Fruit fly (Drosophila melanogaster) whole organism, embryonic: ENCODE results near the gene Rad17.

Experiments used
- Atf3 ChIP-seq: fragments of 200-800 bp; sonication (Bioruptor generic); optimal IDR thresholded peaks from 3 replicates; lab custom pipeline; 2016; ENCODE audit warnings: missing biosample characterization, missing genetic modification characterization
- CG1024 ChIP-seq: fragments of 200-800 bp; sonication (Bioruptor generic); IDR thresholded peaks from 2 replicates; pipeline ENCODE4 v1.3.6; 2022; ENCODE audit warnings: missing biosample characterization, missing genetic modification characterization
- CG10321 ChIP-seq: fragments of 200-800 bp; sonication (Bioruptor generic); IDR thresholded peaks from 2 replicates; pipeline ENCODE4 v1.3.6; 2022; ENCODE audit warnings: missing biosample characterization, missing genetic modification characterization
- CG11085 ChIP-seq: fragments of 200-800 bp; sonication (Bioruptor generic); IDR thresholded peaks from 2 replicates; pipeline ENCODE4 v1.3.6; 2022; ENCODE audit warnings: missing biosample characterization, missing genetic modification characterization
- CG12071 ChIP-seq: fragments of 200-800 bp; sonication (Bioruptor generic); optimal IDR thresholded peaks from 3 replicates; lab custom pipeline; 2018; ENCODE audit warnings: missing biosample characterization, mild to moderate bottlenecking, missing genetic modification characterization
- CG12104 ChIP-seq: fragments of 200-800 bp; sonication (Bioruptor generic); optimal IDR thresholded peaks from 3 replicates; lab custom pipeline; 2016; ENCODE audit warnings: missing biosample characterization, missing genetic modification characterization
- CG12744 ChIP-seq: fragments of 200-800 bp; sonication (Bioruptor generic); optimal IDR thresholded peaks from 2 replicates; lab custom pipeline; 2016; ENCODE audit warnings: missing biosample characterization, missing genetic modification characterization
- CG13894 ChIP-seq: fragments of 200-800 bp; sonication (Bioruptor generic); optimal IDR thresholded peaks from 3 replicates; lab custom pipeline; 2018; ENCODE audit warnings: missing biosample characterization, mild to moderate bottlenecking, missing genetic modification characterization, moderate library complexity
- CG15269 ChIP-seq: fragments of 200-800 bp; sonication (Bioruptor generic); optimal IDR thresholded peaks from 2 replicates; lab custom pipeline; 2018; ENCODE audit warnings: missing biosample characterization, mild to moderate bottlenecking, missing genetic modification characterization, moderate library complexity
- CG16863 ChIP-seq: fragments of 200-800 bp; sonication (Bioruptor generic); optimal IDR thresholded peaks from 3 replicates; lab custom pipeline; 2016; ENCODE audit warnings: missing biosample characterization, missing genetic modification characterization
- CG17186 ChIP-seq: fragments of 200-800 bp; sonication (Bioruptor generic); optimal IDR thresholded peaks from 3 replicates; lab custom pipeline; 2017; ENCODE audit warnings: missing biosample characterization, missing genetic modification reagents, missing genetic modification characterization
- CG31365 ChIP-seq: fragments of 200-800 bp; sonication (Bioruptor generic); optimal IDR thresholded peaks from 2 replicates; lab custom pipeline; 2018; ENCODE audit warnings: missing biosample characterization, mild to moderate bottlenecking, missing genetic modification characterization
- CG32532 ChIP-seq: fragments of 200-800 bp; sonication (Bioruptor generic); IDR thresholded peaks from 2 replicates; pipeline ENCODE4 v1.3.6; 2022; ENCODE audit warnings: missing biosample characterization, missing genetic modification characterization
- CG4360 ChIP-seq: fragments of 200-800 bp; sonication (Bioruptor generic); IDR thresholded peaks from 2 replicates; pipeline ENCODE4 v1.3.6; 2022; ENCODE audit warnings: missing biosample characterization, missing genetic modification characterization
- CG43689 ChIP-seq: fragments of 200-800 bp; sonication (Bioruptor generic); IDR thresholded peaks from 2 replicates; pipeline ENCODE4 v1.3.6; 2022; ENCODE audit warnings: missing biosample characterization, missing genetic modification characterization
- CG4424 ChIP-seq: fragments of 200-800 bp; sonication (Bioruptor generic); optimal IDR thresholded peaks from 3 replicates; lab custom pipeline; 2016; ENCODE audit warnings: missing biosample characterization, missing genetic modification characterization
- CG6175 ChIP-seq: fragments of 200-800 bp; sonication (Bioruptor generic); IDR thresholded peaks from 3 replicates; pipeline ENCODE4 v1.3.6; 2022; ENCODE audit warnings: missing biosample characterization, missing genetic modification characterization
- CG7786 ChIP-seq: fragments of 200-800 bp; sonication (Bioruptor generic); optimal IDR thresholded peaks from 2 replicates; lab custom pipeline; 2016; ENCODE audit warnings: missing biosample characterization, missing genetic modification characterization
- Camta ChIP-seq: fragments of 200-800 bp; sonication (Bioruptor generic); optimal IDR thresholded peaks from 2 replicates; lab custom pipeline; 2016; ENCODE audit warnings: missing biosample characterization, missing genetic modification characterization
- CkIIα-i1 ChIP-seq: fragments of 200-800 bp; sonication (Bioruptor generic); IDR thresholded peaks from 2 replicates; pipeline ENCODE4 v1.3.6; 2022; ENCODE audit warnings: missing biosample characterization, missing genetic modification characterization
- Doc2 ChIP-seq: fragments of 200-800 bp; sonication (Bioruptor generic); IDR thresholded peaks from 2 replicates; pipeline ENCODE4 v1.3.6; 2022; ENCODE audit warnings: missing biosample characterization, missing genetic modification characterization
- ERR ChIP-seq: fragments of 200-800 bp; sonication (Bioruptor generic); optimal IDR thresholded peaks from 2 replicates; lab custom pipeline; 2016; ENCODE audit warnings: missing biosample characterization, missing genetic modification characterization
- Eip74EF ChIP-seq, 2 experiments: fragments of 200-800 bp in 1 of 2; fragments of >200 bp in 1 of 2; sonication (Bioruptor generic) in 1 of 2; optimal IDR thresholded peaks; 2 replicates each; lab custom pipeline; 2017 to 2019; ENCODE audit warnings: missing biosample characterization in 2 of 2, missing genetic modification characterization in 2 of 2, mild to moderate bottlenecking in 1 of 2, moderate library complexity in 1 of 2
- Fer3 ChIP-seq: fragments of 200-800 bp; sonication (Bioruptor generic); optimal IDR thresholded peaks from 2 replicates; lab custom pipeline; 2018; ENCODE audit warnings: missing biosample characterization, mild to moderate bottlenecking, missing genetic modification characterization, moderate library complexity
- Med ChIP-seq: fragments of 200-800 bp; sonication (Bioruptor generic); peaks from one replicate; lab custom pipeline; 2016; ENCODE audit warnings: missing biosample characterization, missing genetic modification characterization, mild to moderate bottlenecking, inconsistent platforms, moderate library complexity
- NK7.1 ChIP-seq: fragments of 200-800 bp; sonication (Bioruptor generic); optimal IDR thresholded peaks from 3 replicates; lab custom pipeline; 2016; ENCODE audit warnings: missing biosample characterization, missing genetic modification characterization
- Oli ChIP-seq: fragments of 200-800 bp; sonication (Bioruptor generic); optimal IDR thresholded peaks from 2 replicates; lab custom pipeline; 2018; ENCODE audit warnings: missing biosample characterization, mild to moderate bottlenecking, missing genetic modification characterization, moderate library complexity
- Opbp ChIP-seq: fragments of 200-800 bp; sonication (Bioruptor generic); IDR thresholded peaks from 3 replicates; pipeline ENCODE4 v1.3.6; 2022; ENCODE audit warnings: missing biosample characterization, missing genetic modification characterization; ENCODE audit not compliant: partially characterized antibody
- Vsx1 ChIP-seq: fragments of 200-800 bp; sonication (Bioruptor generic); optimal IDR thresholded peaks from 2 replicates; lab custom pipeline; 2017; ENCODE audit warnings: missing biosample characterization, mild to moderate bottlenecking, missing genetic modification characterization, missing genetic modification reagents
- ab ChIP-seq: fragments of 200-800 bp; sonication (Bioruptor generic); optimal IDR thresholded peaks from 2 replicates; lab custom pipeline; 2016; ENCODE audit warnings: missing biosample characterization, missing genetic modification characterization
- bowl ChIP-seq: fragments of 200-800 bp; sonication (Bioruptor generic); IDR thresholded peaks from 2 replicates; pipeline ENCODE4 v1.3.6; 2022; ENCODE audit warnings: missing biosample characterization, missing genetic modification characterization
- cad ChIP-seq: fragments of >200 bp; optimal IDR thresholded peaks from 2 replicates; lab custom pipeline; 2017; ENCODE audit warnings: missing biosample characterization, missing genetic modification characterization
- caup ChIP-seq: fragments of 200-800 bp; sonication (Bioruptor generic); optimal IDR thresholded peaks from 3 replicates; lab custom pipeline; 2017; ENCODE audit warnings: missing biosample characterization, mild to moderate bottlenecking, missing genetic modification characterization, moderate library complexity; ENCODE audit not compliant: severe bottlenecking
- emc ChIP-seq: fragments of 200-800 bp; sonication (Bioruptor generic); optimal IDR thresholded peaks from 2 replicates; lab custom pipeline; 2016; ENCODE audit warnings: missing biosample characterization, missing genetic modification characterization
- lmd ChIP-seq: fragments of 200-800 bp; sonication (Bioruptor generic); IDR thresholded peaks from 2 replicates; pipeline ENCODE4 v1.3.6; 2022; ENCODE audit warnings: missing biosample characterization, missing genetic modification characterization
- mam ChIP-seq: fragments of 200-800 bp; sonication (Bioruptor generic); optimal IDR thresholded peaks from 3 replicates; lab custom pipeline; 2016; ENCODE audit warnings: missing biosample characterization, missing genetic modification characterization
- nom ChIP-seq: fragments of 200-800 bp; sonication (Bioruptor generic); optimal IDR thresholded peaks from 2 replicates; lab custom pipeline; 2017; ENCODE audit warnings: missing biosample characterization, missing genetic modification characterization, mild to moderate bottlenecking, moderate library complexity, missing genetic modification reagents
- oc ChIP-seq: fragments of 200-800 bp; sonication (Bioruptor generic); optimal IDR thresholded peaks from 2 replicates; lab custom pipeline; 2018; ENCODE audit warnings: missing biosample characterization, mild to moderate bottlenecking, missing genetic modification characterization, moderate library complexity
- onecut ChIP-seq: fragments of 200-800 bp; sonication (Bioruptor generic); IDR thresholded peaks from 2 replicates; pipeline ENCODE4 v1.3.6; 2022; ENCODE audit warnings: missing biosample characterization, missing genetic modification characterization
- pan ChIP-seq, 4 experiments: fragments of >200 bp in 3 of 4; fragments of 200-800 bp in 1 of 4; sonication (Bioruptor generic) in 1 of 4; optimal IDR thresholded peaks in 3 of 4; IDR thresholded peaks in 1 of 4; 2 replicates each; pipeline versions ENCODE4 v1.3.6 to Lab custom; 2017 to 2022; ENCODE audit warnings: missing biosample characterization in 2 of 4, missing genetic modification characterization in 2 of 4, mixed read lengths in 1 of 4
- ranshi ChIP-seq: fragments of 200-800 bp; sonication (Bioruptor generic); IDR thresholded peaks from 2 replicates; pipeline ENCODE4 v1.3.6; 2022; ENCODE audit warnings: missing biosample characterization, missing genetic modification characterization
- sc ChIP-seq, 3 experiments: fragments of >200 bp in 2 of 3; fragments of 200-800 bp in 1 of 3; sonication (Bioruptor generic) in 1 of 3; optimal IDR thresholded peaks; 2 replicates in 2 of 3; 3 replicates in 1 of 3; lab custom pipeline; 2017; ENCODE audit warnings: mild to moderate bottlenecking in 1 of 3, missing biosample characterization in 1 of 3, missing genetic modification characterization in 1 of 3, missing genetic modification reagents in 1 of 3
- sd ChIP-seq: fragments of 200-800 bp; sonication (Bioruptor generic); optimal IDR thresholded peaks from 3 replicates; lab custom pipeline; 2018; ENCODE audit warnings: missing biosample characterization, mild to moderate bottlenecking, missing genetic modification characterization, moderate library complexity
- sna ChIP-seq: fragments of 200-800 bp; sonication (Bioruptor generic); IDR thresholded peaks from 2 replicates; pipeline ENCODE4 v1.3.6; 2022; ENCODE audit warnings: missing biosample characterization, missing genetic modification characterization; ENCODE audit not compliant: partially characterized antibody
- stc ChIP-seq: fragments of 200-800 bp; sonication (Bioruptor generic); IDR thresholded peaks from 2 replicates; pipeline ENCODE4 v1.3.6; 2022; ENCODE audit warnings: missing biosample characterization, missing genetic modification characterization
- stwl ChIP-seq: fragments of 200-800 bp; sonication (Bioruptor generic); optimal IDR thresholded peaks from 3 replicates; lab custom pipeline; 2018; ENCODE audit warnings: missing biosample characterization, mild to moderate bottlenecking, missing genetic modification characterization, moderate library complexity
- tgo ChIP-seq: fragments of 200-800 bp; sonication (Bioruptor generic); IDR thresholded peaks from 3 replicates; pipeline ENCODE4 v1.3.6; 2022; ENCODE audit warnings: missing biosample characterization, missing genetic modification characterization
- trem ChIP-seq: fragments of 200-800 bp; optimal IDR thresholded peaks from 3 replicates; lab custom pipeline; 2019; ENCODE audit warnings: missing biosample characterization, mild to moderate bottlenecking, missing genetic modification characterization, moderate library complexity
- usp ChIP-seq: fragments of >200 bp; optimal IDR thresholded peaks from 2 replicates; lab custom pipeline; 2017; ENCODE audit warnings: missing biosample characterization, missing genetic modification characterization
- wor ChIP-seq: fragments of 200-800 bp; sonication (Bioruptor generic); IDR thresholded peaks from 2 replicates; pipeline ENCODE4 v1.3.6; 2022; ENCODE audit warnings: missing biosample characterization, missing genetic modification characterization

Gene Rad17

dm6 chr3R:14691019-14691777 lies 28.2 kb upstream of the Rad17 start (continued):
- TF ChIP-seq Eip74EF (GFP tag; optimal IDR thresholded peaks at IDR 0.05; lab: Kevin White, UChicago) (no peak), NK7.1 (no peak), CkIIα-i1 (no peak), CG13894 (tag; lab: Kevin White, UChicago) (no peak), CG4424 (GFP tag; lab: Kevin White, UChicago) (no peak), CG7786 (GFP tag; lab: Kevin White, UChicago) (no peak), sd (no peak), CG6175 (GFP tag; lab: Robert Waterston, UW) (no peak), Fer3 (tag; lab: Kevin White, UChicago) (no peak), trem (tag; lab: Kevin White, UChicago) (no peak), Oli (tag; lab: Kevin White, UChicago) (peak; percentile 15), lmd (GFP tag; lab: Robert Waterston, UW) (no peak), CG11085 (GFP tag; lab: Robert Waterston, UW) (no peak), tgo (GFP tag; lab: Robert Waterston, UW) (no peak), Doc2 (no peak), CG12104 (no peak), CG43689 (no peak), CG10321 (GFP tag; lab: Robert Waterston, UW) (no peak), CG15269 (tag; lab: Kevin White, UChicago) (no peak), oc (tag; lab: Kevin White, UChicago) (no peak), CG17186 (GFP tag; lab: Kevin White, UChicago) (no peak), nom (GFP tag; lab: Kevin White, UChicago) (no peak), mam (no peak), stwl (tag; lab: Kevin White, UChicago) (no peak), Med (GFP tag; lab: Kevin White, UChicago) (peak; percentile 28), bowl (GFP tag; lab: Robert Waterston, UW) (no peak), Vsx1 (GFP tag; lab: Kevin White, UChicago) (no peak), onecut (GFP tag; lab: Robert Waterston, UW) (no peak), Opbp (GFP tag; lab: Robert Waterston, UW) (no peak), pan (optimal IDR thresholded peaks at IDR 0.05; lab: Kevin White, UChicago) (no peak), pan (GFP tag; optimal IDR thresholded peaks at IDR 0.05 in 1 of 2, IDR thresholded peaks at IDR 0.05 in 1 of 2) (no peak), stc (GFP tag; lab: Robert Waterston, UW) (no peak), ERR (no peak), CG1024 (GFP tag; lab: Robert Waterston, UW) (no peak), CG32532 (no peak), sna (GFP tag; lab: Robert Waterston, UW) (no peak), CG12744 (GFP tag; lab: Kevin White, UChicago) (no peak), CG31365 (tag; lab: Kevin White, UChicago) (no peak), CG16863 (GFP tag; lab: Kevin White, UChicago) (no peak), emc (GFP tag; lab: Kevin White, UChicago) (no peak), caup (no peak), Atf3 (GFP tag; lab: Kevin White, UChicago) (no peak), Camta (GFP tag; lab: Kevin White, UChicago) (no peak), cad (GFP tag; lab: Kevin White, UChicago) (no peak), CG12071 (GFP tag; lab: Kevin White, UChicago) (no peak), ranshi (GFP tag; lab: Robert Waterston, UW) (no peak), ab (GFP tag; lab: Kevin White, UChicago) (no peak), wor (GFP tag; lab: Robert Waterston, UW) (no peak), CG4360 (GFP tag; lab: Robert Waterston, UW) (no peak), sc (optimal IDR thresholded peaks at IDR 0.05; lab: Kevin White, UChicago) (no peak), sc (GFP tag; optimal IDR thresholded peaks at IDR 0.05; lab: Kevin White, UChicago) (peak; percentile 9), usp (GFP tag; lab: Kevin White, UChicago) (no peak)
